Worm (Caenorhabditis elegans) whole organism, L4/young adult: Measurements from ENCODE around the gene C12D12.1.

Experiments used
- W03F9.2 ChIP-seq: fragments of 150-350 bp; optimal IDR thresholded peaks from 2 replicates; lab custom pipeline; 2014; ENCODE audit warnings: missing biosample characterization, missing genetic modification characterization
- dao-5 ChIP-seq: sonication (generic microtip); optimal IDR thresholded peaks from 2 replicates; lab custom pipeline; 2016; ENCODE audit warnings: missing genotype, missing genetic modification characterization, moderate library complexity, missing compliant biosample characterization
- him-1 ChIP-seq: sonication (generic microtip); optimal IDR thresholded peaks from 2 replicates; lab custom pipeline; 2016; ENCODE audit warnings: missing genotype, missing genetic modification reagents, missing genetic modification characterization, missing compliant biosample characterization

DNA sequence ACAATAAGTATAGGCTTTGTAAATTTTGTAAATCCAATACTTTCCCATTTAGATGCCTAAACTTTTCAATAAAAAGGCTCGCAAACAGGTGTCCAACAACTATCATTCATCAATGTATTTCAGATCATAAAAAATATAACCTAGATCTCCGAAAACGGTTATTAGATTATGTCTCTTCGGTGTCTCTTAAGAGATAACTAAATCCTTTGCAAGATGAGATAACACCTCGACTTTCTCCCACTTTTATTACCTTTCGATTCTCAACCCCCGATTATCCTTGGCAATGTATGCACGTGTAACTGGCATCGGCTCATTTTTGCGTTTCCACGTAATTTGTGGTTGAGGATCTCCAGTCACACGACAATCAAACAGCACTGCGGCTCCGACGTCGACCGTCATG is 37.0 kb upstream of the C12D12.1 start:
- TF ChIP-seq dao-5 (tag; lab: Kevin White, UChicago) = no peak
- TF ChIP-seq him-1 = no peak
- no peak for TF ChIP-seq W03F9.2 (tag; lab: Kevin White, UChicago)
